Fruit fly (Drosophila melanogaster) whole organism, embryonic: ENCODE data around the gene CG9300.

Experiments
- CG10959 ChIP-seq: fragments of 200-800 bp; sonication (Bioruptor generic); IDR thresholded peaks from 2 replicates; pipeline ENCODE4 v1.3.6; 2022; ENCODE audit warnings: missing biosample characterization, missing genetic modification characterization
- CG17802 ChIP-seq: fragments of 200-800 bp; sonication (Bioruptor generic); optimal IDR thresholded peaks from 2 replicates; lab custom pipeline; 2018; ENCODE audit warnings: missing biosample characterization, mild to moderate bottlenecking, missing genetic modification characterization, moderate library complexity
- cas ChIP-seq: fragments of 200-800 bp; sonication (Bioruptor generic); IDR thresholded peaks from 2 replicates; pipeline ENCODE4 v1.3.6; 2022; ENCODE audit warnings: missing biosample characterization, missing genetic modification characterization
- corto ChIP-seq: fragments of 200-800 bp; sonication (Bioruptor generic); optimal IDR thresholded peaks from 2 replicates; lab custom pipeline; 2016; ENCODE audit warnings: missing biosample characterization, mild to moderate bottlenecking, missing genetic modification characterization, moderate library complexity
- gcm2 ChIP-seq: fragments of 200-800 bp; sonication (Bioruptor generic); optimal IDR thresholded peaks from 2 replicates; lab custom pipeline; 2016; ENCODE audit warnings: missing biosample characterization, missing genetic modification characterization
- mld ChIP-seq: fragments of 200-800 bp; sonication (Bioruptor generic); IDR thresholded peaks from 3 replicates; pipeline ENCODE4 v1.3.6; 2022; ENCODE audit warnings: missing biosample characterization, missing genetic modification characterization; ENCODE audit not compliant: partially characterized antibody

DNA sequence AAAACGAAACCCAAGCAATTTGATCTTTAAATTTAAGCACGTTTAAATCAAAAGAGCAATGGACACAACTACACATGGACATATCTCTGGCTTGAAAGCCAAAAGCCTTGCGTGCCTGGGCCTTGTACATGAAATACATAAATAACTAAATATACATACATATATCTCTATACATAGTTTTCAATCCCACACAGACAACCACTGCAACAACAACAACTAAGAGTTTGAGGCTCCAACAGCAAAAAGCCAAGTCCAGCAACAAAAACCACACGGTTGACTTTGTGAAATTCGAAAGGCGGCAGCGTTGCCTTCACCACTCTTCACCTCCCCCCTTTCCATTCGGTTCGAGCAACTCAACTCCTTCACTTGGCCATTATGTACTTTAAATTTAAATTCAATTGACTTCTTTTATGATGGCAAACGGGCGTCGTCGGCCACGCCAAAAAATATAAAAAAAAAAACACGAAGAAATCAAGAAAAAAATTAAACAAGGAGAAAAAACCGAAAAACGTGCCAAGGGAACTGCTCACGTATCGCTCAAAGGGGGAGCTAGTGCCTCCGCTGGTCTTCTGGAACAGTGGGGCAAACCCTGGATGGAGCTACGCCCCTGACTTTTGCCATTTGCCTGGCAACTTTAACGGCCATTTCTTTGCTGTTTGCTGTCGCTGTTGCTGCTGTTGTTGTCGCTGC lies 7.9 kb downstream of the CG9300 start:
- no peak for TF ChIP-seq cas (GFP tag; lab: Robert Waterston, UW)
- no peak for TF ChIP-seq gcm2 (GFP tag; lab: Kevin White, UChicago)
- no peak for TF ChIP-seq CG10959
- no peak for TF ChIP-seq corto (GFP tag; lab: Kevin White, UChicago)
- no peak for TF ChIP-seq mld (GFP tag; lab: Robert Waterston, UW)
- no peak for TF ChIP-seq CG17802 (tag; lab: Kevin White, UChicago)
